Worm (Caenorhabditis elegans) whole organism, early embryonic: Measurements from ENCODE around the gene ZK512.1.

Source experiments
- B0310.2 ChIP-seq: sonication (generic microtip); optimal IDR thresholded peaks from 2 replicates; lab custom pipeline; 2016; ENCODE audit warnings: mild to moderate bottlenecking, missing genetic modification characterization, missing compliant biosample characterization
- F13C5.2 ChIP-seq: sonication (generic microtip); optimal IDR thresholded peaks from 2 replicates; lab custom pipeline; 2017; ENCODE audit warnings: mild to moderate bottlenecking, missing genetic modification characterization, inconsistent platforms, missing compliant biosample characterization
- aly-1 ChIP-seq: sonication (generic microtip); optimal IDR thresholded peaks from 2 replicates; lab custom pipeline; 2016; ENCODE audit warnings: missing genetic modification characterization, missing compliant biosample characterization
- ama-1 ChIP-seq: fragments of 150-350 bp; optimal IDR thresholded peaks from 2 replicates; lab custom pipeline; 2014
- ceh-13 ChIP-seq: fragments of 200-800 bp; sonication (Bioruptor generic); optimal IDR thresholded peaks from 2 replicates; lab custom pipeline; 2018; ENCODE audit warnings: mild to moderate bottlenecking, missing genetic modification characterization, missing compliant biosample characterization
- ceh-36 ChIP-seq: sonication (generic microtip); optimal IDR thresholded peaks from 2 replicates; lab custom pipeline; 2016; ENCODE audit warnings: missing genetic modification characterization, inconsistent platforms, missing compliant biosample characterization
- ets-7 ChIP-seq: sonication (generic microtip); optimal IDR thresholded peaks from 2 replicates; lab custom pipeline; 2016; ENCODE audit warnings: missing genotype, missing genetic modification characterization, missing compliant biosample characterization
- flt-1 ChIP-seq: fragments of 200-800 bp; sonication (Bioruptor generic); IDR thresholded peaks from 2 replicates; pipeline ENCODE4 v1.3.6; 2022; ENCODE audit warnings: missing genetic modification characterization, missing compliant biosample characterization
- hmbx-1 ChIP-seq: sonication (generic microtip); optimal IDR thresholded peaks from 2 replicates; lab custom pipeline; 2016; ENCODE audit warnings: mild to moderate bottlenecking, missing genetic modification characterization, missing compliant biosample characterization
- hmg-4 ChIP-seq: fragments of 200-800 bp; sonication (Bioruptor generic); optimal IDR thresholded peaks from 2 replicates; lab custom pipeline; 2018; ENCODE audit warnings: mild to moderate bottlenecking, missing genetic modification characterization, missing compliant biosample characterization
- sea-1 ChIP-seq: fragments of 200-800 bp; sonication (Bioruptor generic); conservative IDR thresholded peaks from 2 replicates; pipeline ENCODE4 v1.3.6; 2022; ENCODE audit warnings: missing genetic modification characterization, missing compliant biosample characterization
- tbx-11 ChIP-seq: fragments of 200-800 bp; sonication (Bioruptor generic); IDR thresholded peaks from 2 replicates; pipeline ENCODE4 v1.3.6; 2022; ENCODE audit warnings: missing genetic modification characterization, missing compliant biosample characterization
- tbx-37 ChIP-seq: fragments of 200-800 bp; sonication (Bioruptor generic); conservative IDR thresholded peaks from 2 replicates; pipeline ENCODE4 v1.3.6; 2022; ENCODE audit warnings: missing genetic modification reagents, missing genetic modification characterization, missing compliant biosample characterization

DNA sequence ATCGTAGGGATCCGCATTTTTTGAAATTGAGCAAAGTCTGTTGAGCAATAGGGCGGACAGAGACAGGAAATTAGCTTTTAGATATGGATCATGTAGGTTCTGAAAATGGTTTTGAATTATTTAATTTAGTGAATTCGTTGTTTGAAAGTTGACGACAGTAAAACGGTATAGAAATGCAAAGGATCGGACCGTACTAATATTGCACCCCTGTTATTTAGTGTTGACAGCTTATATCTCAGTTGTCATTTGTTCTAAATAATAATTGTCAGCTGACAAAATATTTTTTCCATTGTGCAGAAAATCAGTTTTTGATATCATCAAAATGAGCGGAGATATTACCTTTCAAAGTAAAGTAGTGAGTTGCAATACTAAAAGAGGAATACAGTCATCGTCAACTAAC is 43.4 kb upstream of the ZK512.1 start, which contains the start of gene lin-12:
- TF ChIP-seq flt-1 (GFP tag; lab: Robert Waterston, UW) (no peak), tbx-11 (GFP tag; lab: Robert Waterston, UW) (no peak), ceh-36 (no peak), F13C5.2 (tag; lab: Kevin White, UChicago) (no peak), B0310.2 (no peak), tbx-37 (GFP tag; lab: Robert Waterston, UW) (no peak), hmbx-1 (tag; lab: Kevin White, UChicago) (no peak), aly-1 (no peak), ama-1 (lab: Kevin White, UChicago) (no peak), hmg-4 (GFP tag; lab: Kevin White, UChicago) (no peak), ets-7 (tag; lab: Kevin White, UChicago) (no peak), sea-1 (GFP tag; lab: Robert Waterston, UW) (no peak), ceh-13 (GFP tag; lab: Kevin White, UChicago) (no peak)
